Worm (Caenorhabditis elegans) whole organism, midembryonic: ENCODE data around the gene zim-2.

Experiments
- T22C8.4 ChIP-seq: fragments of 200-800 bp; sonication (Bioruptor generic); IDR thresholded peaks from 2 replicates; pipeline ENCODE4 v1.3.6; 2022; ENCODE audit warnings: missing genetic modification characterization, missing compliant biosample characterization
- cog-1 ChIP-seq: sonication (generic microtip); optimal IDR thresholded peaks from 2 replicates; lab custom pipeline; 2016; ENCODE audit warnings: missing genetic modification characterization, missing compliant biosample characterization
- flt-1 ChIP-seq: fragments of 200-800 bp; sonication (Bioruptor generic); IDR thresholded peaks from 2 replicates; pipeline ENCODE4 v1.3.6; 2022; ENCODE audit warnings: missing genetic modification characterization, missing compliant biosample characterization
- klf-2 ChIP-seq: fragments of 200-800 bp; sonication (Bioruptor generic); conservative IDR thresholded peaks from 2 replicates; pipeline ENCODE4 v1.3.6; 2022; ENCODE audit warnings: missing genetic modification reagents, missing genetic modification characterization, missing compliant biosample characterization
- med-1 ChIP-seq: sonication (generic microtip); optimal IDR thresholded peaks from 2 replicates; lab custom pipeline; 2017; ENCODE audit warnings: missing genetic modification characterization, mild to moderate bottlenecking, missing compliant biosample characterization, antibody characterized with exemption, missing genetic modification reagents; ENCODE audit not compliant: insufficient read depth
- ref-1 ChIP-seq: fragments of 200-800 bp; sonication (Bioruptor generic); conservative IDR thresholded peaks from 2 replicates; pipeline ENCODE4 v1.3.6; 2022; ENCODE audit warnings: missing genetic modification reagents, missing genetic modification characterization, missing compliant biosample characterization
- tab-1 ChIP-seq: fragments of 200-800 bp; sonication (Bioruptor generic); IDR thresholded peaks from 2 replicates; pipeline ENCODE4 v1.3.6; 2022; ENCODE audit warnings: missing genetic modification characterization, missing compliant biosample characterization
- ztf-23 ChIP-seq: fragments of 200-800 bp; sonication (Bioruptor generic); IDR thresholded peaks from 2 replicates; pipeline ENCODE4 v1.3.6; 2022; ENCODE audit warnings: missing genetic modification reagents, missing genetic modification characterization, missing compliant biosample characterization
- ztf-29 ChIP-seq: fragments of 200-800 bp; sonication (Bioruptor generic); IDR thresholded peaks from 2 replicates; pipeline ENCODE4 v1.3.6; 2022; ENCODE audit warnings: missing genetic modification reagents, missing genetic modification characterization, missing compliant biosample characterization

The zim-2 gene

ce11 chrIV:10564613-10565012 is 9.6 kb downstream of the zim-2 start:
- TF ChIP-seq ztf-23 (GFP tag; lab: Robert Waterston, UW) (no peak), klf-2 (no peak), flt-1 (GFP tag; lab: Robert Waterston, UW) (no peak), ztf-29 (GFP tag; lab: Robert Waterston, UW) (no peak), tab-1 (GFP tag; lab: Robert Waterston, UW) (no peak), ref-1 (GFP tag; lab: Robert Waterston, UW) (no peak), T22C8.4 (GFP tag; lab: Robert Waterston, UW) (no peak), cog-1 (tag; lab: Kevin White, UChicago) (no peak), med-1 (GFP tag; lab: Kevin White, UChicago) (no peak)

DNA sequence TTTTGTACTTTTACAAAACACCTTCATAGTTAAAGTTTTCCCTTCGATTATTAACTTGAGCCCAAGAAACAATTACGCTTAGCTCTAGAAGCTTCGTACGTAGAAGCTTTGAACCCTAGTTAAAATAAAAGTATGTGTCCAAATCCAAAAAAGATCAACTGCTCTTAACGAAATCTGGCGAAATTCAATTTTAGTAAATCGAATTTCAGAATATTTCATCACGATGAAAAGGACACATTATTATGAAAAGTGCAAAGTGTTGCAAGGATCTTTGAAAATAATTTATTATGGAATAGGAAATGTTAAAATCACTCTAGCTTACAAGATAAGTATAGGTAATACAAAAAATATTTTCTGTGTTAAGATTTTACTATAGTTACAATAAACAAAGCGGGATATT is 10.2 kb downstream of the zim-2 start:
- TF ChIP-seq tab-1 (GFP tag; lab: Robert Waterston, UW) = no peak
- TF ChIP-seq med-1 (GFP tag; lab: Kevin White, UChicago) = no peak
- no peak for TF ChIP-seq ztf-29 (GFP tag; lab: Robert Waterston, UW)
- no peak for TF ChIP-seq T22C8.4 (GFP tag; lab: Robert Waterston, UW)
- TF ChIP-seq ref-1 (GFP tag; lab: Robert Waterston, UW) = no peak
- TF ChIP-seq klf-2 = no peak
- no peak for TF ChIP-seq flt-1 (GFP tag; lab: Robert Waterston, UW)
- TF ChIP-seq ztf-23 (GFP tag; lab: Robert Waterston, UW) = no peak
- no peak for TF ChIP-seq cog-1 (tag; lab: Kevin White, UChicago)

DNA sequence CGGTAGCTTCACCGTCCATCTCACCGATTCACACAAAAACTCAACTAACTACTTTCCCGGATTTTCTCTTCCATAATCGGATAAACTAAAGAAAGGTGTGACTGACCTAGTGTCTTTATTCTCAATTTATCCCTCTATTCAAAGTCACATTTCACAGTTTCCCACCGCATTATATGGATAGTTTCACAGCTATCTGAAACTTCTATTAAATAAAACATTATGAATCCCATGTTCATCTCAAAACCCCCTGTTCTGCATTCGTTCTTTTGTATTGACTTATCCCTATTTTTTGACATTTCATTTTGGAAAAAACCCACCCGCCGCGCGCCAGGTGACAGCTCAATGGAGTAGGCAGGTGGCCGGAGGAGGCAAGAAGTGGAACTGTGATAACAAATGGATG is 12.8 kb downstream of the zim-2 start:
- no peak for TF ChIP-seq T22C8.4 (GFP tag; lab: Robert Waterston, UW)
- no peak for TF ChIP-seq cog-1 (tag; lab: Kevin White, UChicago)
- no peak for TF ChIP-seq med-1 (GFP tag; lab: Kevin White, UChicago)
- no peak for TF ChIP-seq tab-1 (GFP tag; lab: Robert Waterston, UW)
- no peak for TF ChIP-seq ztf-29 (GFP tag; lab: Robert Waterston, UW)
- no peak for TF ChIP-seq ref-1 (GFP tag; lab: Robert Waterston, UW)
- TF ChIP-seq ztf-23 (GFP tag; lab: Robert Waterston, UW) = no peak
- TF ChIP-seq klf-2 = no peak
- TF ChIP-seq flt-1 (GFP tag; lab: Robert Waterston, UW) = no peak

DNA sequence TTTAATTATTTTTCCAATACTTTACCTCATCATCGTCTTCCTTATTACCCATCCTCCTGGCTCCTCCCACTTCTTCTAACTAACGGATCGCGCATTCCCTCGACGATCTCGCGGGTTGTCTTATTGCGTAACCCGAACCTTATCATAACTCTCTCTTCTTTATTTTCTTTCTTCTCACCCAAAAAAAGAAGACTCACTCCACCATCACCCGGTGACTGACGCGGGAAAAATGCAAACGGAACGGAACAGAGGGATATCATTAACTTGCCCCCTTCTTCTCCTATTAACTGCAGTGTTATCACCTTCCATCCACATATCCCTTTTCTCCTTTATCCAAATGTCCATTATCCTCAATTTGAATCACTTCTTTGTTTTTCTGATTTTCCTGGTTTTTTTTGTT is 15.0 kb downstream of the zim-2 start:
- TF ChIP-seq med-1 (GFP tag; lab: Kevin White, UChicago) (no peak), klf-2 (no peak), cog-1 (tag; lab: Kevin White, UChicago) (no peak), tab-1 (GFP tag; lab: Robert Waterston, UW) (no peak), T22C8.4 (GFP tag; lab: Robert Waterston, UW) (no peak), ztf-23 (GFP tag; lab: Robert Waterston, UW) (no peak), flt-1 (GFP tag; lab: Robert Waterston, UW) (no peak), ref-1 (GFP tag; lab: Robert Waterston, UW) (no peak), ztf-29 (GFP tag; lab: Robert Waterston, UW) (no peak)

DNA sequence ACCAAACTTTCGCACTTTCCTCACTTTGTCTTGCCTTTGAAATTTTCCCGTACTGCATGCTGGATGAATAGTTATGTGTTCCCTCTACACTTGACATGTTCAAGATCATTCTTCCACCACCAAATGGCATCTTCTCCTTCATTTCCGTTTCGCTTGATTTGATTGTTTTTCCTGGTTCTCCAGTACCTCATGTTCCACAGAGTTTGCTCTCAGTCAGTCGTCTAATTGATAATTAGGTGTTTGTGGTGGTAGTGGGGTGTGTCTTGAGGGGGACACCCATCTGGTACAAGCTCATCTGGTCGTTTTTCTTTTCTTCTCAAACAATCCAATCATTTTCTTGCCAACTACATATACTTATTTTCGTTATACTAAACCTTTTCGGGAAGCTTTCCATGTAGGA is 16.0 kb downstream of the zim-2 start:
- TF ChIP-seq T22C8.4 (GFP tag; lab: Robert Waterston, UW) = no peak
- no peak for TF ChIP-seq ztf-23 (GFP tag; lab: Robert Waterston, UW)
- no peak for TF ChIP-seq flt-1 (GFP tag; lab: Robert Waterston, UW)
- TF ChIP-seq cog-1 (tag; lab: Kevin White, UChicago) = no peak

ce11 chrIV:10573471-10573870 is 18.4 kb downstream of the zim-2 start:
- no peak for TF ChIP-seq med-1 (GFP tag; lab: Kevin White, UChicago)
- no peak for TF ChIP-seq T22C8.4 (GFP tag; lab: Robert Waterston, UW)
- no peak for TF ChIP-seq tab-1 (GFP tag; lab: Robert Waterston, UW)
- TF ChIP-seq flt-1 (GFP tag; lab: Robert Waterston, UW) = no peak
- no peak for TF ChIP-seq klf-2
- no peak for TF ChIP-seq ztf-23 (GFP tag; lab: Robert Waterston, UW)
- no peak for TF ChIP-seq ztf-29 (GFP tag; lab: Robert Waterston, UW)

DNA sequence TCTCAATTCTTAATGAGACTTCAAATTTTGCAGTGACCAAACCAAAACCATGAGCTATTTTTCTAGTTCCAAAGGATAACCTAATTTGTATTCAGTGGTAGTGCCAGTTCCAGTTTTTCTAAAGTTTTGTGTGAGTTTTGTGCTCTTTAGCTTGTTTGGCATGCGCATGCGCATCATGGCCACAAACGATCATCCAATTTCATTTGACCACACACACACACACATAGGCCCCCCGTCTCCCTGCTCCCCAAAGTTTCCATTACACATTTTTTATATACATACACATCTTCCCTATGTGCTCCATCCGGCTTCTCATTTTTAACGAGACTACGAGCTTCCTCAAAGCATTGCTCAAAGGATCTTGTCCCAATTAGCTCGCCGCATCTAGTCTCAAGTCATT is 19.4 kb downstream of the zim-2 start:
- no peak for TF ChIP-seq tab-1 (GFP tag; lab: Robert Waterston, UW)
- TF ChIP-seq ztf-23 (GFP tag; lab: Robert Waterston, UW) = 0 out of 2 replicates have a peak, but pooled peaks have one; percentile 53

DNA sequence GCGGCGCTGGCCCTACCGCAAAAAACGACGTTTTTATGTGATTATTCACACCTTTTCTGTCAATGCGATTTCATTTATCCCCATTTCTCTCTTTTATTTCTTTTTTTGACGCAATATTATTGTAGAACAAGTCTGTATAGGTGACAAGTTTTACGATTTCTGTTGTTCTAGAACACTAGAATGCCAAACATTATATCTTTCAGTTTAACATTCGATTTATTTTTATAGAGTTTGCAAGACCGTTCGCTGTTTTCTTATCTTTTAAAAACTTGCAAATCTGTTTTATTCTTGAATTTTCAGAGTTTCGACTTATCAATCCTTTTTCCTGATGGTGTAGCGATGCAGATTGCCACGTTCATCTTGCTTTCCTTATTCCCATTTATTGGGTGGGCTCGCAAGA is 21.0 kb downstream of the zim-2 start, which contains the start of gene efn-2:
Gene efn-2, plus strand, starts transcription at position 301 of the 400 bp plus-strand sequence.
- no peak for TF ChIP-seq ztf-29 (GFP tag; lab: Robert Waterston, UW)
- no peak for TF ChIP-seq ref-1 (GFP tag; lab: Robert Waterston, UW)
- TF ChIP-seq tab-1 (GFP tag; lab: Robert Waterston, UW) = no peak
- TF ChIP-seq flt-1 (GFP tag; lab: Robert Waterston, UW) = no peak
- no peak for TF ChIP-seq ztf-23 (GFP tag; lab: Robert Waterston, UW)
- no peak for TF ChIP-seq cog-1 (tag; lab: Kevin White, UChicago)
- TF ChIP-seq med-1 (GFP tag; lab: Kevin White, UChicago) = no peak
- TF ChIP-seq klf-2 = no peak

DNA sequence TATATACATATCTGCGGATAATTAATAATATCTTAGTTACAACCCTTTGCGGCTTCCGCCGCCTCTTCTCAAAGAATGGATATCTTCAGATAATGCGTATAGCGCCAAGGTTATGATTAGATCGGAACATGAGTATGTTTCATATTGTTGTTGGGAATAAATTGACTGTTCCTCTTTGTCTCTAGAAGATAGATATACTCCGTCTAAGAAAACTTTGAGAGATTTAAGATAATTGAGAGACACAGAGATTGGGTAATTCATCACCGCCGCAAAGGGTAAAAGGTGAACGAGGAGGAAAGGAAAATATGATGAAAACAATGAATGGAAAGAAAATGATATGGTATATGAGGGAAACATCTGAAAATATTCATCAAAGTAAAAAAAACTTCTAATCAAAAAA is 21.6 kb downstream of the zim-2 start:
- TF ChIP-seq tab-1 (GFP tag; lab: Robert Waterston, UW) (no peak), T22C8.4 (GFP tag; lab: Robert Waterston, UW) (no peak), ref-1 (GFP tag; lab: Robert Waterston, UW) (no peak), med-1 (GFP tag; lab: Kevin White, UChicago) (no peak), cog-1 (tag; lab: Kevin White, UChicago) (no peak), ztf-23 (GFP tag; lab: Robert Waterston, UW) (no peak), klf-2 (no peak), ztf-29 (GFP tag; lab: Robert Waterston, UW) (no peak), flt-1 (GFP tag; lab: Robert Waterston, UW) (no peak)

- TF ChIP-seq cog-1 (tag; lab: Kevin White, UChicago) = no peak
- no peak for TF ChIP-seq T22C8.4 (GFP tag; lab: Robert Waterston, UW)
- TF ChIP-seq klf-2 = no peak
- no peak for TF ChIP-seq ztf-23 (GFP tag; lab: Robert Waterston, UW)
- TF ChIP-seq tab-1 (GFP tag; lab: Robert Waterston, UW) = no peak
- no peak for TF ChIP-seq med-1 (GFP tag; lab: Kevin White, UChicago)
- no peak for TF ChIP-seq ref-1 (GFP tag; lab: Robert Waterston, UW)
- TF ChIP-seq flt-1 (GFP tag; lab: Robert Waterston, UW) = no peak
- no peak for TF ChIP-seq ztf-29 (GFP tag; lab: Robert Waterston, UW)
Measured at ce11 chrIV:10577600-10577999, 22.6 kb downstream of the zim-2 start.
